Worm (Caenorhabditis elegans) whole organism, L4/young adult: Measurements from ENCODE around the gene T01G1.4.

Experiments used
- W03F9.2 ChIP-seq: fragments of 150-350 bp; optimal IDR thresholded peaks from 2 replicates; lab custom pipeline; 2014; ENCODE audit warnings: missing biosample characterization, missing genetic modification characterization
- dao-5 ChIP-seq: sonication (generic microtip); optimal IDR thresholded peaks from 2 replicates; lab custom pipeline; 2016; ENCODE audit warnings: missing genotype, missing genetic modification characterization, moderate library complexity, missing compliant biosample characterization
- him-1 ChIP-seq: sonication (generic microtip); optimal IDR thresholded peaks from 2 replicates; lab custom pipeline; 2016; ENCODE audit warnings: missing genotype, missing genetic modification reagents, missing genetic modification characterization, missing compliant biosample characterization

The T01G1.4 gene

ce11 chrIV:11371645-11372044 lies 10.3 kb upstream of the T01G1.4 start, which contains the start of gene sec-31:
Gene sec-31 (minus strand): TSS chrIV:11371792.
- TF ChIP-seq W03F9.2 (tag; lab: Kevin White, UChicago), result no peak
- TF ChIP-seq him-1 (tag; lab: Kevin White, UChicago), result no peak
- no peak for TF ChIP-seq dao-5

- TF ChIP-seq dao-5, result no peak
- TF ChIP-seq W03F9.2 (tag; lab: Kevin White, UChicago), result no peak
- TF ChIP-seq him-1 (tag; lab: Kevin White, UChicago), result no peak
Observed at ce11 chrIV:11363806-11364562, 2.7 kb upstream of the T01G1.4 start.

ce11 chrIV:11359769-11360168 lies 1.5 kb downstream of the T01G1.4 start, which contains the start of gene klp-12:
Gene klp-12 (minus strand): TSS chrIV:11359869.
- TF ChIP-seq dao-5, result no peak
- no peak for TF ChIP-seq W03F9.2 (tag; lab: Kevin White, UChicago)
- TF ChIP-seq him-1 (tag; lab: Kevin White, UChicago), result no peak

- TF ChIP-seq dao-5 (no peak), W03F9.2 (tag; lab: Kevin White, UChicago) (no peak), him-1 (tag; lab: Kevin White, UChicago) (no peak)
Observed at ce11 chrIV:11353946-11354458, 7.3 kb downstream of the T01G1.4 start, which contains the start of gene T01G1.2. Gene T01G1.2 (plus strand): TSS chrIV:11354408.

- TF ChIP-seq him-1 (tag; lab: Kevin White, UChicago) (no peak), dao-5 (no peak), W03F9.2 (tag; lab: Kevin White, UChicago) (no peak)
Observed at ce11 chrIV:11352768-11353167, 8.5 kb downstream of the T01G1.4 start.

ce11 chrIV:11351563-11351962 lies 9.7 kb downstream of the T01G1.4 start:
- TF ChIP-seq him-1 (tag; lab: Kevin White, UChicago) (no peak), dao-5 (no peak), W03F9.2 (tag; lab: Kevin White, UChicago) (no peak)

ce11 chrIV:11350809-11351208 lies 10.5 kb downstream of the T01G1.4 start:
- TF ChIP-seq dao-5 (no peak), him-1 (tag; lab: Kevin White, UChicago) (no peak), W03F9.2 (tag; lab: Kevin White, UChicago) (no peak)

ce11 chrIV:11349747-11350146 lies 11.6 kb downstream of the T01G1.4 start:
- peak; percentile 46 for TF ChIP-seq him-1 (tag; lab: Kevin White, UChicago)
- no peak for TF ChIP-seq dao-5

ce11 chrIV:11348822-11349221 lies 12.5 kb downstream of the T01G1.4 start:
- no peak for TF ChIP-seq him-1 (tag; lab: Kevin White, UChicago)
- no peak for TF ChIP-seq W03F9.2 (tag; lab: Kevin White, UChicago)
- no peak for TF ChIP-seq dao-5

- no peak for TF ChIP-seq W03F9.2 (tag; lab: Kevin White, UChicago)
- TF ChIP-seq dao-5, result no peak
- no peak for TF ChIP-seq him-1 (tag; lab: Kevin White, UChicago)
Observed at ce11 chrIV:11347275-11347674, 14.0 kb downstream of the T01G1.4 start.

- no peak for TF ChIP-seq W03F9.2 (tag; lab: Kevin White, UChicago)
- TF ChIP-seq dao-5, result no peak
- TF ChIP-seq him-1 (tag; lab: Kevin White, UChicago), result no peak
Observed at ce11 chrIV:11344288-11344687, 17.0 kb downstream of the T01G1.4 start.

- TF ChIP-seq W03F9.2 (tag; lab: Kevin White, UChicago) (no peak), him-1 (tag; lab: Kevin White, UChicago) (no peak), dao-5 (no peak)
Observed at ce11 chrIV:11340735-11341443, 20.4 kb downstream of the T01G1.4 start.

- no peak for TF ChIP-seq dao-5
- TF ChIP-seq W03F9.2 (tag; lab: Kevin White, UChicago), result peak; percentile 51
- TF ChIP-seq him-1 (tag; lab: Kevin White, UChicago), result no peak
Observed at ce11 chrIV:11337021-11337420, 24.3 kb downstream of the T01G1.4 start, which contains the start of gene F54E12.2. Gene F54E12.2 (minus strand): TSS chrIV:11337184.

ce11 chrIV:11336180-11336579 lies 25.1 kb downstream of the T01G1.4 start:
- TF ChIP-seq him-1 (tag; lab: Kevin White, UChicago), result no peak
- TF ChIP-seq W03F9.2 (tag; lab: Kevin White, UChicago), result no peak
- no peak for TF ChIP-seq dao-5
